Fruit fly (Drosophila melanogaster): ENCODE data around the gene Dna2.

DNA sequence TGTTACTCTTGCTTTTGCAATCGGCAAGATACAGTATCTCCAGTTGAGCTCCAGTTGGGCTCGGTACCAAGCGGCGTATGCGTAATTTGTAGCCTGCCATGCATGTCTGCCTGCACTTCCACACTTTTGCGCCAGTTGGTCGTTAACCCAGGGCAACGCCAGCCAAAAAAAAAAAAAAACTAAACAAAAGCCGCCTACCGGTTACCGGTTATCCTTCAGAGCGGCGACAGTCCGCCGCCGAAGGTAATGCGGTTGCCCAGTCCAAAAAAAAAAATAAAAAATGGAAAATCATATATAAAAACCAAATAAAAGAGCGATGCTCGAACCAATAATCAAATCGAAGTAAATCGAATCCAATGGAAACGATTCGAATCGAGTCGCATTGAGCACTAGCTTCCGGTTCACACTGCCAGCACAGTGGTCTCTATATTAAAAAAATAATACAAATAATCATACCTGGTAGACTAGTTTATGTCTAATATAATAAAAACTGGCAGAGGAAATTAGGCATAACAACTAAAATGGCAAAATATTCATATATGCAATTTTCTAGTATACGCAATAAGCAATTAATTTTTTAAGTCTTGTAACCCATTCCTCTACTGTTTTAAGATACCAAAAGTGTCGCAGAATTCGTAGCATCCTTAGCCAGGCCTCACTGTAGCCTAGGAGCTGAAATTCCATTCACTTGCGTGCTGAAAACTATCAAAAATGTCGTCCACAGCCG, 22.8 kb upstream of the Dna2 start:
- TF ChIP-seq achi (GFP tag; optimal IDR thresholded peaks at IDR 0.05) (peak; percentile 22), lz (GFP tag; optimal IDR thresholded peaks at IDR 0.05) (no peak), Sox102F (GFP tag; optimal IDR thresholded peaks at IDR 0.05) (no peak), CG6276 (GFP tag; optimal IDR thresholded peaks at IDR 0.05) (no peak), Hr38 (GFP tag; optimal IDR thresholded peaks at IDR 0.05) (no peak), CG16779 (tag; optimal IDR thresholded peaks at IDR 0.05) (no peak), Met (GFP tag; optimal IDR thresholded peaks at IDR 0.05) (no peak), CG6808 (GFP tag; optimal IDR thresholded peaks at IDR 0.05) (peak; percentile 26), vri (GFP tag; optimal IDR thresholded peaks at IDR 0.05) (no peak), fd59A (GFP tag; optimal IDR thresholded peaks at IDR 0.05) (peak; percentile 36), CG3032 (tag; optimal IDR thresholded peaks at IDR 0.05) (peak; percentile 41), CG10631 (GFP tag; optimal IDR thresholded peaks at IDR 0.05) (peak; percentile 35), CG31627 (GFP tag; optimal IDR thresholded peaks at IDR 0.05) (no peak), CG8319 (GFP tag; optimal IDR thresholded peaks at IDR 0.05) (peak; percentile 12)

Measured in whole organism, prepupa.